Fruit fly (Drosophila melanogaster) whole organism, embryonic: ENCODE results near the gene mRpL14.
A peak's percentile ranks its signal among the peaks of the same experiment; 100 is the strongest.

Experiments
- C15 ChIP-seq: fragments of 200-800 bp; sonication (Bioruptor generic); IDR thresholded peaks from 3 replicates; pipeline ENCODE4 v1.3.6; 2022; ENCODE audit warnings: missing biosample characterization, missing genetic modification characterization
- CG10321 ChIP-seq: fragments of 200-800 bp; sonication (Bioruptor generic); IDR thresholded peaks from 2 replicates; pipeline ENCODE4 v1.3.6; 2022; ENCODE audit warnings: missing biosample characterization, missing genetic modification characterization
- CG10462 ChIP-seq: fragments of 200-800 bp; sonication (Bioruptor generic); optimal IDR thresholded peaks from 2 replicates; lab custom pipeline; 2016; ENCODE audit warnings: missing biosample characterization, missing genetic modification characterization
- CG10654 ChIP-seq: fragments of 200-800 bp; sonication (Bioruptor generic); optimal IDR thresholded peaks from 2 replicates; lab custom pipeline; 2016; ENCODE audit warnings: missing biosample characterization, missing genetic modification characterization
- CG11247 ChIP-seq: fragments of 200-800 bp; sonication (Bioruptor generic); IDR thresholded peaks from 2 replicates; pipeline ENCODE4 v1.3.6; 2022; ENCODE audit warnings: missing biosample characterization, missing genetic modification characterization
- CG12071 ChIP-seq: fragments of 200-800 bp; sonication (Bioruptor generic); optimal IDR thresholded peaks from 3 replicates; lab custom pipeline; 2018; ENCODE audit warnings: missing biosample characterization, mild to moderate bottlenecking, missing genetic modification characterization
- CG12659 ChIP-seq: fragments of 200-800 bp; sonication (Bioruptor generic); optimal IDR thresholded peaks from 3 replicates; lab custom pipeline; 2017; ENCODE audit warnings: mild to moderate bottlenecking, missing biosample characterization, missing genetic modification reagents, missing genetic modification characterization
- CG13296 ChIP-seq: fragments of 200-800 bp; sonication (Bioruptor generic); optimal IDR thresholded peaks from 3 replicates; lab custom pipeline; 2018; ENCODE audit warnings: missing biosample characterization, mild to moderate bottlenecking, missing genetic modification characterization
- CG14050 ChIP-seq: fragments of 200-800 bp; sonication (Bioruptor generic); IDR thresholded peaks from 3 replicates; pipeline ENCODE4 v1.3.6; 2022; ENCODE audit warnings: missing biosample characterization, missing genetic modification characterization
- CG1529 ChIP-seq: fragments of 200-800 bp; sonication (Bioruptor generic); optimal IDR thresholded peaks from 3 replicates; lab custom pipeline; 2018; ENCODE audit warnings: missing biosample characterization, missing genetic modification characterization
- CG17361 ChIP-seq: fragments of 200-800 bp; sonication (Bioruptor generic); IDR thresholded peaks from 3 replicates; pipeline ENCODE4 v1.3.6; 2022; ENCODE audit warnings: missing biosample characterization, missing genetic modification characterization
- CG18599 ChIP-seq: fragments of 200-800 bp; sonication (Bioruptor generic); optimal IDR thresholded peaks from 3 replicates; lab custom pipeline; 2017; ENCODE audit warnings: missing biosample characterization, missing genetic modification characterization, mild to moderate bottlenecking, moderate library complexity, missing genetic modification reagents
- CG2712 ChIP-seq: fragments of 200-800 bp; optimal IDR thresholded peaks from 3 replicates; lab custom pipeline; 2019; ENCODE audit warnings: missing biosample characterization, mild to moderate bottlenecking, missing genetic modification characterization, moderate library complexity
- CG31388 ChIP-seq: fragments of 200-800 bp; sonication (Bioruptor generic); optimal IDR thresholded peaks from 2 replicates; lab custom pipeline; 2016; ENCODE audit warnings: missing biosample characterization, missing genetic modification characterization
- CG32767 ChIP-seq: fragments of 200-800 bp; sonication (Bioruptor generic); IDR thresholded peaks from 2 replicates; pipeline ENCODE4 v1.3.6; 2022; ENCODE audit warnings: missing biosample characterization, missing genetic modification characterization
- CG34422 ChIP-seq: fragments of 200-800 bp; sonication (Bioruptor generic); IDR thresholded peaks from 3 replicates; pipeline ENCODE4 v1.3.6; 2022; ENCODE audit warnings: missing biosample characterization, missing genetic modification characterization
- CG4617 ChIP-seq: fragments of 200-800 bp; sonication (Bioruptor generic); optimal IDR thresholded peaks from 3 replicates; lab custom pipeline; 2016; ENCODE audit warnings: missing biosample characterization, missing genetic modification characterization, borderline replicate concordance
- CG5180 ChIP-seq: fragments of 200-800 bp; sonication (Bioruptor generic); optimal IDR thresholded peaks from 3 replicates; lab custom pipeline; 2017; ENCODE audit warnings: missing biosample characterization, missing genetic modification characterization, mild to moderate bottlenecking, moderate library complexity, missing genetic modification reagents
- CG5245 ChIP-seq: fragments of 200-800 bp; sonication (Bioruptor generic); optimal IDR thresholded peaks from 3 replicates; lab custom pipeline; 2016; ENCODE audit warnings: missing biosample characterization, missing genetic modification characterization
- CG6683 ChIP-seq: fragments of 200-800 bp; sonication (Bioruptor generic); optimal IDR thresholded peaks from 2 replicates; lab custom pipeline; 2017; ENCODE audit warnings: missing biosample characterization, mild to moderate bottlenecking, missing genetic modification characterization, missing genetic modification reagents
- CG7987 ChIP-seq: fragments of 200-800 bp; sonication (Bioruptor generic); optimal IDR thresholded peaks from 2 replicates; lab custom pipeline; 2018; ENCODE audit warnings: missing biosample characterization, mild to moderate bottlenecking, missing genetic modification characterization, moderate library complexity
- CG8478 ChIP-seq: fragments of >200 bp; optimal IDR thresholded peaks from 2 replicates; lab custom pipeline; 2018
- Camta ChIP-seq: fragments of 200-800 bp; sonication (Bioruptor generic); optimal IDR thresholded peaks from 2 replicates; lab custom pipeline; 2016; ENCODE audit warnings: missing biosample characterization, missing genetic modification characterization
- CrebB ChIP-seq: fragments of 200-800 bp; sonication (Bioruptor generic); optimal IDR thresholded peaks from 3 replicates; lab custom pipeline; 2018; ENCODE audit warnings: missing biosample characterization, mild to moderate bottlenecking, missing genetic modification characterization
- D19B ChIP-seq: fragments of 200-800 bp; sonication (Bioruptor generic); optimal IDR thresholded peaks from 2 replicates; lab custom pipeline; 2017; ENCODE audit warnings: missing biosample characterization, mild to moderate bottlenecking, missing genetic modification characterization
- HLH3B ChIP-seq: fragments of 200-800 bp; sonication (Bioruptor generic); IDR thresholded peaks from 2 replicates; pipeline ENCODE4 v1.3.6; 2022; ENCODE audit warnings: missing biosample characterization, missing genetic modification characterization
- HLH54F ChIP-seq: fragments of 200-800 bp; sonication (Bioruptor generic); optimal IDR thresholded peaks from 3 replicates; lab custom pipeline; 2016; ENCODE audit warnings: missing biosample characterization, missing genetic modification characterization
- Hr39 ChIP-seq: fragments of >200 bp; optimal IDR thresholded peaks from 2 replicates; lab custom pipeline; 2017
- Hsf ChIP-seq: fragments of 200-800 bp; sonication (Bioruptor generic); optimal IDR thresholded peaks from 3 replicates; lab custom pipeline; 2016; ENCODE audit warnings: missing biosample characterization, missing genetic modification characterization
- MTF-1 ChIP-seq: fragments of 200-800 bp; sonication (Bioruptor generic); optimal IDR thresholded peaks from 2 replicates; lab custom pipeline; 2018; ENCODE audit warnings: missing biosample characterization, mild to moderate bottlenecking, missing genetic modification characterization, borderline replicate concordance
- Oli ChIP-seq: fragments of 200-800 bp; sonication (Bioruptor generic); optimal IDR thresholded peaks from 2 replicates; lab custom pipeline; 2018; ENCODE audit warnings: missing biosample characterization, mild to moderate bottlenecking, missing genetic modification characterization, moderate library complexity
- Taf1 ChIP-seq: fragments of 200-800 bp; sonication (Bioruptor generic); IDR thresholded peaks from 2 replicates; pipeline ENCODE4 v1.3.6; 2022; ENCODE audit warnings: missing biosample characterization, missing genetic modification characterization
- Xrp1 ChIP-seq: fragments of 200-800 bp; sonication (Bioruptor generic); IDR thresholded peaks from 2 replicates; pipeline ENCODE4 v1.3.6; 2022; ENCODE audit warnings: missing biosample characterization, missing genetic modification characterization
- amos ChIP-seq: fragments of 200-800 bp; sonication (Bioruptor generic); IDR thresholded peaks from 2 replicates; pipeline ENCODE4 v1.3.6; 2022; ENCODE audit warnings: missing biosample characterization, missing genetic modification characterization; ENCODE audit not compliant: partially characterized antibody
- btn ChIP-seq: fragments of 200-800 bp; sonication (Bioruptor generic); optimal IDR thresholded peaks from 2 replicates; lab custom pipeline; 2016; ENCODE audit warnings: missing biosample characterization, missing genetic modification characterization
- cato ChIP-seq: fragments of 200-800 bp; sonication (Bioruptor generic); optimal IDR thresholded peaks from 2 replicates; lab custom pipeline; 2016; ENCODE audit warnings: missing biosample characterization, missing genetic modification characterization, borderline replicate concordance
- dm ChIP-seq: fragments of 200-800 bp; sonication (Bioruptor generic); optimal IDR thresholded peaks from 3 replicates; lab custom pipeline; 2016; ENCODE audit warnings: missing biosample characterization, missing genetic modification characterization
- gsb ChIP-seq: fragments of 200-800 bp; sonication (Bioruptor generic); IDR thresholded peaks from 2 replicates; pipeline ENCODE4 v1.3.6; 2022; ENCODE audit warnings: missing biosample characterization, missing genetic modification characterization
- insv ChIP-seq, 2 experiments: fragments of 200-800 bp; sonication (Bioruptor generic); optimal IDR thresholded peaks; 3 replicates each; lab custom pipeline; 2016 to 2018; ENCODE audit warnings: missing biosample characterization in 2 of 2, missing genetic modification characterization in 2 of 2
- jing ChIP-seq: fragments of 200-800 bp; sonication (Bioruptor generic); optimal IDR thresholded peaks from 2 replicates; lab custom pipeline; 2018; ENCODE audit warnings: missing biosample characterization, mild to moderate bottlenecking, missing genetic modification characterization
- nau ChIP-seq: fragments of 200-800 bp; sonication (Bioruptor generic); optimal IDR thresholded peaks from 3 replicates; lab custom pipeline; 2017; ENCODE audit warnings: missing biosample characterization, mild to moderate bottlenecking, missing genetic modification characterization, missing genetic modification reagents
- nerfin-1 ChIP-seq: fragments of 200-800 bp; sonication (Bioruptor generic); optimal IDR thresholded peaks from 3 replicates; lab custom pipeline; 2019; ENCODE audit warnings: missing biosample characterization, mild to moderate bottlenecking, missing genetic modification characterization, moderate library complexity
- onecut ChIP-seq: fragments of 200-800 bp; sonication (Bioruptor generic); IDR thresholded peaks from 2 replicates; pipeline ENCODE4 v1.3.6; 2022; ENCODE audit warnings: missing biosample characterization, missing genetic modification characterization
- p53 ChIP-seq: fragments of 200-800 bp; sonication (Bioruptor generic); optimal IDR thresholded peaks from 2 replicates; lab custom pipeline; 2016; ENCODE audit warnings: missing biosample characterization, missing genetic modification characterization
- pnt ChIP-seq: fragments of 200-800 bp; sonication (Bioruptor generic); optimal IDR thresholded peaks from 3 replicates; lab custom pipeline; 2016; ENCODE audit warnings: missing biosample characterization, missing genetic modification characterization
- ranshi ChIP-seq: fragments of 200-800 bp; sonication (Bioruptor generic); IDR thresholded peaks from 2 replicates; pipeline ENCODE4 v1.3.6; 2022; ENCODE audit warnings: missing biosample characterization, missing genetic modification characterization
- run ChIP-seq: fragments of 200-800 bp; sonication (Bioruptor generic); optimal IDR thresholded peaks from 3 replicates; lab custom pipeline; 2018; ENCODE audit warnings: missing biosample characterization, mild to moderate bottlenecking, missing genetic modification characterization
- so ChIP-seq: fragments of 200-800 bp; sonication (Bioruptor generic); IDR thresholded peaks from 3 replicates; pipeline ENCODE4 v1.3.6; 2022; ENCODE audit warnings: missing biosample characterization, missing genetic modification characterization
- sr ChIP-seq: fragments of 200-800 bp; sonication (Bioruptor generic); IDR thresholded peaks from 3 replicates; pipeline ENCODE4 v1.3.6; 2022; ENCODE audit warnings: missing biosample characterization, missing genetic modification characterization
- tap ChIP-seq: fragments of 200-800 bp; optimal IDR thresholded peaks from 3 replicates; lab custom pipeline; 2019; ENCODE audit warnings: missing biosample characterization, mild to moderate bottlenecking, missing genetic modification characterization, moderate library complexity
- toy ChIP-seq: fragments of 200-800 bp; sonication (Bioruptor generic); IDR thresholded peaks from 2 replicates; pipeline ENCODE4 v1.3.6; 2022; ENCODE audit warnings: missing biosample characterization, missing genetic modification characterization

mRpL14 gene

DNA sequence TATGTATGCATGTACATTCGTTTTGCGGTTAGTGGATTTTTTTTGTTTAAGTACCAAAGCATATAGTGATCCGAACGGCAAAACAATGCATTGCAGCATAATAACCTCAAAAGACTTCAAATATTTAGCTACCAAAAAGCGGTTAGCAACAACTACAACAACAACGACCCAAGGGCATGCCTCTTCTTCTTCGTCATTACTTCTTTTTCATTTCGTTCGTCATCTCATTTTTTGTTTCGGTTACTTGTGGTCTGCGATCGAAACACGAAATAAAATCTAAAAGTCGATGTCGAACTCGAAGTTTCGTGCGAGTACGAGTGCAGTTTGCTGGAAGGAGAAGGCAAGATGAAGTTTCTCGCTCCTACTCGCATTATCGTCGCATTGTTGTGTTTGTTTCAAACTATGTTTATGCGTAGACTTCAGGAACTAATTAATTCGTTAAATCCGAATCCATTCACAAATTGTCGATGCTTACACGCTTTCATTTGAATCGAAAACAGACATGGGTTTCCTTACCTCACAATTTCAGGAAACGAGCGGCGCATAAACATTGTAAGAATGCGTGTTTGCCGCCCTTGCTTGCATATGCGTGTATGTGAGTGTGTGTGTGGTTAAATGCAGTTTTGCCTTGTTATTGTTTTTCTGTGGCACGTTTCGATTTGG, 45.6 kb downstream of the mRpL14 start:
- peak; percentile 74 for TF ChIP-seq CG10654 (GFP tag; lab: Kevin White, UChicago)
- peak; percentile 83 for TF ChIP-seq CG34422 (GFP tag; lab: Robert Waterston, UW)
- TF ChIP-seq nau, result peak; percentile 70
- peak; percentile 66 for TF ChIP-seq CG12659 (GFP tag; lab: Kevin White, UChicago)
- no peak for TF ChIP-seq toy (GFP tag; lab: Robert Waterston, UW)
- TF ChIP-seq insv (GFP tag; optimal IDR thresholded peaks at IDR 0.05; lab: Kevin White, UChicago), result no peak
- TF ChIP-seq so (GFP tag; lab: Robert Waterston, UW), result peak; percentile 88
- peak; percentile 84 for TF ChIP-seq Camta (GFP tag; lab: Kevin White, UChicago)
- TF ChIP-seq HLH3B (GFP tag; lab: Robert Waterston, UW), result peak; percentile 80
- peak; percentile 77 for TF ChIP-seq pnt (GFP tag; lab: Kevin White, UChicago)
- TF ChIP-seq MTF-1 (GFP tag; lab: Kevin White, UChicago), result peak; percentile 66
- peak; percentile 75 for TF ChIP-seq Oli (tag; lab: Kevin White, UChicago)
- no peak for TF ChIP-seq CG4617 (GFP tag; lab: Kevin White, UChicago)
- peak; percentile 73 for TF ChIP-seq CrebB (tag; lab: Kevin White, UChicago)
- peak; percentile 60 for TF ChIP-seq p53 (GFP tag; lab: Kevin White, UChicago)
- peak; percentile 35 for TF ChIP-seq CG13296 (GFP tag; lab: Kevin White, UChicago)
- TF ChIP-seq Xrp1, result peak; percentile 94
- TF ChIP-seq CG6683, result no peak
- peak; percentile 59 for TF ChIP-seq CG5245 (GFP tag; lab: Kevin White, UChicago)
- no peak for TF ChIP-seq amos (GFP tag; lab: Robert Waterston, UW)
- TF ChIP-seq CG8478, result no peak
- TF ChIP-seq jing, result peak; percentile 67
- no peak for TF ChIP-seq Hr39 (lab: Kevin White, UChicago)
- TF ChIP-seq tap (tag; lab: Kevin White, UChicago), result peak; percentile 84
- TF ChIP-seq CG31388 (GFP tag; lab: Kevin White, UChicago), result peak; percentile 11
- peak; percentile 78 for TF ChIP-seq CG14050 (GFP tag; lab: Robert Waterston, UW)
- peak; percentile 70 for TF ChIP-seq CG18599 (GFP tag; lab: Kevin White, UChicago)
- TF ChIP-seq CG7987 (GFP tag; lab: Kevin White, UChicago), result peak; percentile 69
- no peak for TF ChIP-seq C15 (GFP tag; lab: Robert Waterston, UW)
- peak; percentile 74 for TF ChIP-seq nerfin-1 (tag; lab: Kevin White, UChicago)
- no peak for TF ChIP-seq Taf1
- peak; percentile 60 for TF ChIP-seq CG10462
- no peak for TF ChIP-seq gsb
- peak; percentile 54 for TF ChIP-seq HLH54F (GFP tag; lab: Kevin White, UChicago)
- TF ChIP-seq run (tag; lab: Kevin White, UChicago), result peak; percentile 74
- peak; percentile 81 for TF ChIP-seq btn (GFP tag; lab: Kevin White, UChicago)
- TF ChIP-seq D19B (GFP tag; lab: Kevin White, UChicago), result no peak
- TF ChIP-seq dm (GFP tag; lab: Kevin White, UChicago), result peak; percentile 61
- TF ChIP-seq CG32767 (GFP tag; lab: Robert Waterston, UW), result peak; percentile 83
- TF ChIP-seq CG5180 (GFP tag; lab: Kevin White, UChicago), result peak; percentile 59
- peak; percentile 94 for TF ChIP-seq CG2712 (tag; lab: Kevin White, UChicago)
- peak; percentile 88 for TF ChIP-seq Hsf
- peak; percentile 44; the same call in 1 of the 2 replicates for TF ChIP-seq CG11247 (GFP tag; lab: Robert Waterston, UW)
- peak; percentile 71 for TF ChIP-seq ranshi (GFP tag; lab: Robert Waterston, UW)
- TF ChIP-seq CG10321 (GFP tag; lab: Robert Waterston, UW), result 0 out of 2 replicates have a peak, but pooled peaks have one; percentile 24
- TF ChIP-seq CG1529, result peak; percentile 80
- peak; percentile 78 for TF ChIP-seq CG12071 (GFP tag; lab: Kevin White, UChicago)
- TF ChIP-seq cato, result peak; percentile 37
- TF ChIP-seq sr, result peak; percentile 70; the same call in 2 of the 3 replicates
- TF ChIP-seq CG17361 (GFP tag; lab: Robert Waterston, UW), result peak; percentile 74
- peak; percentile 76 for TF ChIP-seq onecut (GFP tag; lab: Robert Waterston, UW)
